Fruit fly (Drosophila melanogaster): ENCODE data around the gene CG17292.

The CG17292 gene

dm6 chr2L:8361204-8361952 lies 8.9 kb upstream of the CG17292 start (continued):
- TF ChIP-seq CG4424 (GFP tag; optimal IDR thresholded peaks at IDR 0.05) (peak; percentile 14), CG32767 (GFP tag; IDR thresholded peaks at IDR 0.05) (no peak), ERR (GFP tag; optimal IDR thresholded peaks at IDR 0.05) (no peak), tap (tag; optimal IDR thresholded peaks at IDR 0.05) (no peak), CrebB (tag; optimal IDR thresholded peaks at IDR 0.05) (no peak), fd102C (GFP tag; optimal IDR thresholded peaks at IDR 0.05) (no peak), dmrt11E (tag; optimal IDR thresholded peaks at IDR 0.05) (peak; percentile 13), zf30C (GFP tag; optimal IDR thresholded peaks at IDR 0.05) (no peak), Ssrp (tag; optimal IDR thresholded peaks at IDR 0.05) (peak; percentile 17), CG4820 (GFP tag; optimal IDR thresholded peaks at IDR 0.05) (no peak), Lpt (GFP tag; optimal IDR thresholded peaks at IDR 0.05) (no peak), CG6683 (GFP tag; optimal IDR thresholded peaks at IDR 0.05) (no peak), hth (optimal IDR thresholded peaks at IDR 0.05) (no peak), CG5245 (GFP tag; optimal IDR thresholded peaks at IDR 0.05) (no peak), CG10209 (GFP tag; optimal IDR thresholded peaks at IDR 0.05) (peak; percentile 16), chn (GFP tag; optimal IDR thresholded peaks at IDR 0.05) (no peak), CG16779 (GFP tag; IDR thresholded peaks at IDR 0.05) (no peak), seq (GFP tag; IDR thresholded peaks at IDR 0.05) (no peak), tio (GFP tag; optimal IDR thresholded peaks at IDR 0.05) (no peak), Mrtf (GFP tag; IDR thresholded peaks at IDR 0.05) (no peak), CG30431 (GFP tag; optimal IDR thresholded peaks at IDR 0.05) (no peak), gro (GFP tag; optimal IDR thresholded peaks at IDR 0.05) (no peak), CG2889 (GFP tag; IDR thresholded peaks at IDR 0.05) (no peak), CG7271 (tag; optimal IDR thresholded peaks at IDR 0.05) (no peak), so (GFP tag; IDR thresholded peaks at IDR 0.05) (no peak), gem (tag; optimal IDR thresholded peaks at IDR 0.05) (peak; percentile 55), chm (GFP tag; IDR thresholded peaks at IDR 0.05) (no peak), Med (GFP tag) (peak; percentile 77), CG11560 (tag; IDR thresholded peaks at IDR 0.05) (no peak), CG10267 (tag; optimal IDR thresholded peaks at IDR 0.05) (peak; percentile 15), CG16815 (GFP tag; optimal IDR thresholded peaks at IDR 0.05) (peak; percentile 20), ash1 (GFP tag; optimal IDR thresholded peaks at IDR 0.05) (no peak), CG9932 (GFP tag; IDR thresholded peaks at IDR 0.05) (no peak), CG2678 (tag; optimal IDR thresholded peaks at IDR 0.05) (peak; percentile 52), CG6254 (GFP tag; optimal IDR thresholded peaks at IDR 0.05) (no peak), Lhr (GFP tag; optimal IDR thresholded peaks at IDR 0.05) (no peak), ewg (GFP tag; optimal IDR thresholded peaks at IDR 0.05) (no peak), H2.0 (GFP tag; IDR thresholded peaks at IDR 0.05) (no peak), Camta (GFP tag; optimal IDR thresholded peaks at IDR 0.05) (no peak), cg (GFP tag; optimal IDR thresholded peaks at IDR 0.05) (no peak), GATAe (GFP tag; conservative IDR thresholded peaks at IDR 0.05) (no peak), pan (optimal IDR thresholded peaks at IDR 0.05) (no peak), pan (GFP tag; optimal IDR thresholded peaks at IDR 0.05 in 1 of 2, IDR thresholded peaks at IDR 0.05 in 1 of 2) (no peak), fu2 (GFP tag; optimal IDR thresholded peaks at IDR 0.05) (no peak), CG11093 (GFP tag; IDR thresholded peaks at IDR 0.05) (no peak), CG4282 (GFP tag; optimal IDR thresholded peaks at IDR 0.05) (no peak), mam (GFP tag; optimal IDR thresholded peaks at IDR 0.05) (no peak), CG9876 (GFP tag; optimal IDR thresholded peaks at IDR 0.05) (no peak), CG11456 (GFP tag; IDR thresholded peaks at IDR 0.05) (peak; percentile 35; the same call in 1 of the 3 replicates), CG12299 (tag; optimal IDR thresholded peaks at IDR 0.05) (peak; percentile 13), CG14014 (GFP tag; IDR thresholded peaks at IDR 0.05) (no peak), ken (GFP tag; IDR thresholded peaks at IDR 0.05) (no peak)
